Worm (Caenorhabditis elegans): ENCODE data around the gene twk-32.
A peak's percentile ranks its signal among the peaks of the same experiment; 100 is the strongest.

twk-32 gene

ce11 chrV:13816877-13817276 lies 20.4 kb downstream of the twk-32 start, which contains the start of gene F55B12.2:
Gene F55B12.2 (minus strand): TSS chrV:13816977.
- TF ChIP-seq cog-1 (tag; optimal IDR thresholded peaks at IDR 0.05) (no peak), ref-1 (GFP tag; conservative IDR thresholded peaks at IDR 0.05) (no peak), med-1 (GFP tag; optimal IDR thresholded peaks at IDR 0.05; ENCODE audit: insufficient read depth) (no peak), T22C8.4 (GFP tag; IDR thresholded peaks at IDR 0.05) (no peak), ztf-23 (GFP tag; IDR thresholded peaks at IDR 0.05) (no peak), klf-2 (GFP tag; conservative IDR thresholded peaks at IDR 0.05) (no peak), tab-1 (GFP tag; IDR thresholded peaks at IDR 0.05) (no peak), flt-1 (GFP tag; IDR thresholded peaks at IDR 0.05) (no peak)

DNA sequence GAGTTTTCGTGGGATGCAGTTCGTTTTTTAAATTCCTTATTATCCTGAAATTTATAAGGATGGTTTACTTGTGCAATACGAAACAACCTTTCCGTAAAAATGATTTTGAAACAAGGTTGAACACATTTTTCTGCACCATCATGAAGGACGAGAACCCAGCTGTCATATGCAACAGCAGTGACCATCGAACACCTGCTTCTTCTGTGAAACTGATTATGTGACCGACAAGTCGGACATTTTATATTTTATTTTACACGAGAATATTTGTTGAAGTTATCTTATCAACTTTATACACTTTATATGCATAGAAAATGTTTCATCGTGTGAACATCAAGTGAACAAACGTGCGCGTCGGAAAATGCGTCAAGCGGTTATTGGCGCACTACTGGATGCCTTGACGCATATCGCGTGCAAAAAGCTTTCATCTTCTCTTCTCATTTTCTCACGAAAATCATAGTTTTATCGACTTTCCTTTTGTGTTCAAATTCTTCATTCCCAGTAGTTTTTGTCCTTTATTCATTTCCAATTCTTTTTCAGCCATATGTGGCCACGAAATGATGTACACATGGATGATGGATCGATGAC lies 22.5 kb downstream of the twk-32 start, which contains the start of gene sel-10:
TSS of gene sel-10 (plus strand) at position 538 of the 585 bp plus-strand sequence.
- TF ChIP-seq ztf-23 (GFP tag; IDR thresholded peaks at IDR 0.05) (no peak), cog-1 (tag; optimal IDR thresholded peaks at IDR 0.05) (peak; percentile 7)

- TF ChIP-seq T22C8.4 (GFP tag; IDR thresholded peaks at IDR 0.05), result no peak
- no peak for TF ChIP-seq ztf-23 (GFP tag; IDR thresholded peaks at IDR 0.05)
- no peak for TF ChIP-seq ztf-29 (GFP tag; IDR thresholded peaks at IDR 0.05)
- no peak for TF ChIP-seq tab-1 (GFP tag; IDR thresholded peaks at IDR 0.05)
- TF ChIP-seq ref-1 (GFP tag; conservative IDR thresholded peaks at IDR 0.05), result no peak
- TF ChIP-seq med-1 (GFP tag; optimal IDR thresholded peaks at IDR 0.05; ENCODE audit: insufficient read depth), result no peak
- TF ChIP-seq flt-1 (GFP tag; IDR thresholded peaks at IDR 0.05), result no peak
- TF ChIP-seq klf-2 (GFP tag; conservative IDR thresholded peaks at IDR 0.05), result no peak
- TF ChIP-seq cog-1 (tag; optimal IDR thresholded peaks at IDR 0.05), result no peak
Measured at ce11 chrV:13822752-13823151, 26.3 kb downstream of the twk-32 start, which contains the start of gene hpo-31. Gene hpo-31 (plus strand): TSS chrV:13823052.

- TF ChIP-seq flt-1 (GFP tag; IDR thresholded peaks at IDR 0.05) (no peak), ztf-23 (GFP tag; IDR thresholded peaks at IDR 0.05) (no peak), ztf-29 (GFP tag; IDR thresholded peaks at IDR 0.05) (no peak), T22C8.4 (GFP tag; IDR thresholded peaks at IDR 0.05) (no peak), med-1 (GFP tag; optimal IDR thresholded peaks at IDR 0.05; ENCODE audit: insufficient read depth) (no peak), tab-1 (GFP tag; IDR thresholded peaks at IDR 0.05) (no peak), klf-2 (GFP tag; conservative IDR thresholded peaks at IDR 0.05) (no peak), cog-1 (tag; optimal IDR thresholded peaks at IDR 0.05) (no peak), ref-1 (GFP tag; conservative IDR thresholded peaks at IDR 0.05) (no peak)
Measured at ce11 chrV:13827920-13828319, 31.5 kb downstream of the twk-32 start, which contains the start of gene nrf-5. Gene nrf-5 (plus strand): TSS chrV:13828267.

- TF ChIP-seq klf-2 (GFP tag; conservative IDR thresholded peaks at IDR 0.05), result no peak
- TF ChIP-seq T22C8.4 (GFP tag; IDR thresholded peaks at IDR 0.05), result no peak
Measured at ce11 chrV:13830813-13831212, 34.4 kb downstream of the twk-32 start, which contains the start of gene str-165. Gene str-165 (plus strand): TSS chrV:13831113.

DNA sequence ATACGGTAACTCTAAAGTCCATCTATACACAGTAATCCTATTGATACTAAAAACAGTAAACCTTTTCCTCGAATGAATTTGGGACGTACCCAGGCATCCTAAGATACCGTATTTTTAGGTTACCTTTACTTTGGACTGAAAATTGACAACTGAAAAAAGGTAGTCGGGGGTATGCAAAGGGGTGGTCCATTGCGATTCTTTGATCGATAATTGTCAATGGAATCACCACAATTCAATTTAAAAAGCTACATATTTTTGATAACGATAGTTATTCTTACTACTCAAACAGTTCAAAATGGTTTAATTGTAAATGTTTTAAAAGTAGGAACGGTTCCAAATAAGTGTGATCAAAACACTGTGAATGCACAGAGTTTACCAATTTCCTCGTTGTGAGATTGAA lies 37.5 kb downstream of the twk-32 start, which contains the start of gene srx-129:
TSS of gene srx-129 (plus strand) at position 301 of the 400 bp plus-strand sequence.
- TF ChIP-seq klf-2 (GFP tag; conservative IDR thresholded peaks at IDR 0.05) (no peak), ztf-23 (GFP tag; IDR thresholded peaks at IDR 0.05) (no peak), T22C8.4 (GFP tag; IDR thresholded peaks at IDR 0.05) (no peak), flt-1 (GFP tag; IDR thresholded peaks at IDR 0.05) (no peak), med-1 (GFP tag; optimal IDR thresholded peaks at IDR 0.05; ENCODE audit: insufficient read depth) (no peak), tab-1 (GFP tag; IDR thresholded peaks at IDR 0.05) (no peak), ref-1 (GFP tag; conservative IDR thresholded peaks at IDR 0.05) (no peak), cog-1 (tag; optimal IDR thresholded peaks at IDR 0.05) (no peak), ztf-29 (GFP tag; IDR thresholded peaks at IDR 0.05) (no peak)

ce11 chrV:13837173-13837572 lies 40.7 kb downstream of the twk-32 start, which contains the start of gene srx-128:
Gene srx-128 (plus strand): TSS chrV:13837473.
- TF ChIP-seq cog-1 (tag; optimal IDR thresholded peaks at IDR 0.05) (no peak), klf-2 (GFP tag; conservative IDR thresholded peaks at IDR 0.05) (no peak), tab-1 (GFP tag; IDR thresholded peaks at IDR 0.05) (no peak), ztf-23 (GFP tag; IDR thresholded peaks at IDR 0.05) (no peak), ref-1 (GFP tag; conservative IDR thresholded peaks at IDR 0.05) (no peak), T22C8.4 (GFP tag; IDR thresholded peaks at IDR 0.05) (no peak), ztf-29 (GFP tag; IDR thresholded peaks at IDR 0.05) (no peak), med-1 (GFP tag; optimal IDR thresholded peaks at IDR 0.05; ENCODE audit: insufficient read depth) (no peak), flt-1 (GFP tag; IDR thresholded peaks at IDR 0.05) (no peak)

DNA sequence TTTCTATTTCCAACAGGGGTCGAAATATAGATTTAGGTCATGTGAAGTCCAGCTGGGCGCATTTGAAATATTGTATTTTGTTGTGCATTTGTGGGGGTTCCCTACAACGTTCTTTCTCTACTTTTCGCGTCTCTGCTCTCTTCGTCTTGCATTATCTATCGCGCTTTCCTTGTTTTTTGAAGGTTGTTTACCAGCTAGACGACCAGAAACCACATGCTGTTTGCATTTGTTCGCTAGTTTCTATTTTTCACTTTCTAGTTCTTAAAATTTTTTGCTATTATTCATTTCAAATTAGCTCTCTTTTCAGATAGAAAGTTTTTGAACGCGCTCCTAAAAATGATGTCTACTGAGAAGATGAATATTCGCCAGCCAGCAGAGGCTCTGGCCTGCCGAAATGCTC lies 43.0 kb downstream of the twk-32 start, which contains the start of gene F55B12.10:
TSS of gene F55B12.10 (plus strand) at position 301 of the 400 bp plus-strand sequence.
- TF ChIP-seq med-1 (GFP tag; optimal IDR thresholded peaks at IDR 0.05; ENCODE audit: insufficient read depth), result no peak
- TF ChIP-seq flt-1 (GFP tag; IDR thresholded peaks at IDR 0.05), result no peak
- no peak for TF ChIP-seq T22C8.4 (GFP tag; IDR thresholded peaks at IDR 0.05)
- TF ChIP-seq ref-1 (GFP tag; conservative IDR thresholded peaks at IDR 0.05), result no peak
- no peak for TF ChIP-seq tab-1 (GFP tag; IDR thresholded peaks at IDR 0.05)
- no peak for TF ChIP-seq ztf-23 (GFP tag; IDR thresholded peaks at IDR 0.05)
- TF ChIP-seq cog-1 (tag; optimal IDR thresholded peaks at IDR 0.05), result no peak
- no peak for TF ChIP-seq klf-2 (GFP tag; conservative IDR thresholded peaks at IDR 0.05)
- no peak for TF ChIP-seq ztf-29 (GFP tag; IDR thresholded peaks at IDR 0.05)

- no peak for TF ChIP-seq ztf-29 (GFP tag; IDR thresholded peaks at IDR 0.05)
- no peak for TF ChIP-seq tab-1 (GFP tag; IDR thresholded peaks at IDR 0.05)
- no peak for TF ChIP-seq cog-1 (tag; optimal IDR thresholded peaks at IDR 0.05)
- TF ChIP-seq ztf-23 (GFP tag; IDR thresholded peaks at IDR 0.05), result no peak
- no peak for TF ChIP-seq klf-2 (GFP tag; conservative IDR thresholded peaks at IDR 0.05)
- no peak for TF ChIP-seq ref-1 (GFP tag; conservative IDR thresholded peaks at IDR 0.05)
- TF ChIP-seq T22C8.4 (GFP tag; IDR thresholded peaks at IDR 0.05), result no peak
- TF ChIP-seq med-1 (GFP tag; optimal IDR thresholded peaks at IDR 0.05; ENCODE audit: insufficient read depth), result no peak
- no peak for TF ChIP-seq flt-1 (GFP tag; IDR thresholded peaks at IDR 0.05)
Measured at ce11 chrV:13840909-13841308, 44.5 kb downstream of the twk-32 start, which contains the start of gene srx-17. Gene srx-17 (plus strand): TSS chrV:13841209.

DNA sequence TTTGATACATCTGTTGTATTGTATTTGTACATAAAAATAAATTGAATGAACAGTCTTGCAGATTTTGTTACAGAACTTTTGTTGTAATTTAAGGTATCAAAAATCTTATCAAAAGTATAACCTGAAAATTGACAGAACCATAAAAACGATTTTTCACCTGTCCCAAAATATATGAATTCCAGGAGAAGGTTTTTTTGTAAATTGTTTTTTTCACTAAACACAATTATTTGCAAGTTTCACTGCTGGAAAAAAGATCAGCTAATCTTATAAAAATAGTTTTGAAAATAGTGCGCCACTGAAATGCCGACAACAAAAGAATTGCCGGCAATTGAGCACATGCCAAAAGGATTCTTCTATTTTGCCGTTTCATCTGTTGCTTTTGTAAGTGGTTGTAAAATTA lies 46.7 kb downstream of the twk-32 start, which contains the start of gene srx-130:
TSS of gene srx-130 (plus strand) at position 301 of the 400 bp plus-strand sequence.
- no peak for TF ChIP-seq cog-1 (tag; optimal IDR thresholded peaks at IDR 0.05)
- TF ChIP-seq klf-2 (GFP tag; conservative IDR thresholded peaks at IDR 0.05), result no peak
- no peak for TF ChIP-seq flt-1 (GFP tag; IDR thresholded peaks at IDR 0.05)
- TF ChIP-seq med-1 (GFP tag; optimal IDR thresholded peaks at IDR 0.05; ENCODE audit: insufficient read depth), result no peak
- no peak for TF ChIP-seq T22C8.4 (GFP tag; IDR thresholded peaks at IDR 0.05)
- no peak for TF ChIP-seq ref-1 (GFP tag; conservative IDR thresholded peaks at IDR 0.05)
- no peak for TF ChIP-seq ztf-29 (GFP tag; IDR thresholded peaks at IDR 0.05)
- no peak for TF ChIP-seq ztf-23 (GFP tag; IDR thresholded peaks at IDR 0.05)
- TF ChIP-seq tab-1 (GFP tag; IDR thresholded peaks at IDR 0.05), result no peak

Data from whole organism, midembryonic.